Fruit fly (Drosophila melanogaster) whole organism, embryonic: ENCODE results near the gene Ir87a.

Experiments
- Adf1 ChIP-seq: fragments of 200-800 bp; sonication (Bioruptor generic); IDR thresholded peaks from 2 replicates; pipeline ENCODE4 v1.3.6; 2022; ENCODE audit warnings: missing biosample characterization, missing genetic modification characterization
- Bdp1 ChIP-seq: fragments of 200-800 bp; sonication (Bioruptor generic); optimal IDR thresholded peaks from 3 replicates; lab custom pipeline; 2016; ENCODE audit warnings: missing biosample characterization, missing genetic modification characterization
- Bteb2 ChIP-seq: fragments of 200-800 bp; sonication (Bioruptor generic); optimal IDR thresholded peaks from 2 replicates; lab custom pipeline; 2016; ENCODE audit warnings: missing biosample characterization, missing genetic modification characterization
- CG10543 ChIP-seq: fragments of 200-800 bp; sonication (Bioruptor generic); optimal IDR thresholded peaks from 3 replicates; lab custom pipeline; 2017; ENCODE audit warnings: missing biosample characterization, mild to moderate bottlenecking, missing genetic modification characterization, moderate library complexity
- CG17359 ChIP-seq: fragments of 200-800 bp; sonication (Bioruptor generic); optimal IDR thresholded peaks from 3 replicates; lab custom pipeline; 2018; ENCODE audit warnings: missing biosample characterization, mild to moderate bottlenecking, missing genetic modification characterization, moderate library complexity
- CG17829 ChIP-seq: fragments of 200-800 bp; optimal IDR thresholded peaks from 2 replicates; lab custom pipeline; 2019; ENCODE audit warnings: missing biosample characterization, mild to moderate bottlenecking, missing genetic modification characterization, moderate library complexity
- CG18476 ChIP-seq: fragments of 200-800 bp; sonication (Bioruptor generic); optimal IDR thresholded peaks from 2 replicates; lab custom pipeline; 2016; ENCODE audit warnings: missing biosample characterization, mild to moderate bottlenecking, missing genetic modification characterization
- CG18619 ChIP-seq: fragments of 200-800 bp; sonication (Bioruptor generic); optimal IDR thresholded peaks from 3 replicates; lab custom pipeline; 2017; ENCODE audit warnings: missing biosample characterization, mild to moderate bottlenecking, missing genetic modification characterization
- CG2116 ChIP-seq: fragments of 200-800 bp; sonication (Bioruptor generic); optimal IDR thresholded peaks from 3 replicates; lab custom pipeline; 2018; ENCODE audit warnings: missing biosample characterization, mild to moderate bottlenecking, missing genetic modification characterization
- CG2199 ChIP-seq: fragments of 200-800 bp; sonication (Bioruptor generic); IDR thresholded peaks from 3 replicates; pipeline ENCODE4 v1.3.6; 2022; ENCODE audit warnings: missing biosample characterization, missing genetic modification characterization
- CG30403 ChIP-seq: fragments of 200-800 bp; sonication (Bioruptor generic); optimal IDR thresholded peaks from 3 replicates; lab custom pipeline; 2016; ENCODE audit warnings: missing biosample characterization, missing genetic modification characterization
- CG4707 ChIP-seq: fragments of 200-800 bp; sonication (Bioruptor generic); optimal IDR thresholded peaks from 2 replicates; lab custom pipeline; 2018; ENCODE audit warnings: missing biosample characterization, mild to moderate bottlenecking, missing genetic modification characterization, moderate library complexity
- CG6175 ChIP-seq: fragments of 200-800 bp; sonication (Bioruptor generic); IDR thresholded peaks from 3 replicates; pipeline ENCODE4 v1.3.6; 2022; ENCODE audit warnings: missing biosample characterization, missing genetic modification characterization
- CG6791 ChIP-seq: fragments of 200-800 bp; sonication (Bioruptor generic); IDR thresholded peaks from 3 replicates; pipeline ENCODE4 v1.3.6; 2022; ENCODE audit warnings: missing biosample characterization, missing genetic modification characterization; ENCODE audit not compliant: partially characterized antibody
- CG6854 ChIP-seq: fragments of 200-800 bp; sonication (Bioruptor generic); optimal IDR thresholded peaks from 3 replicates; lab custom pipeline; 2017; ENCODE audit warnings: missing biosample characterization, mild to moderate bottlenecking, missing genetic modification characterization
- CG7987 ChIP-seq: fragments of 200-800 bp; sonication (Bioruptor generic); optimal IDR thresholded peaks from 2 replicates; lab custom pipeline; 2018; ENCODE audit warnings: missing biosample characterization, mild to moderate bottlenecking, missing genetic modification characterization, moderate library complexity
- CG8359 ChIP-seq: fragments of 200-800 bp; sonication (Bioruptor generic); optimal IDR thresholded peaks from 2 replicates; lab custom pipeline; 2017; ENCODE audit warnings: missing biosample characterization, mild to moderate bottlenecking, missing genetic modification characterization, borderline replicate concordance
- CG9876 ChIP-seq: fragments of 200-800 bp; sonication (Bioruptor generic); optimal IDR thresholded peaks from 2 replicates; lab custom pipeline; 2016; ENCODE audit warnings: missing biosample characterization, missing genetic modification characterization
- Dll ChIP-seq: fragments of 200-800 bp; sonication (Bioruptor generic); IDR thresholded peaks from 4 replicates; pipeline ENCODE4 v1.3.6; 2022; ENCODE audit warnings: missing biosample characterization, missing genetic modification characterization; ENCODE audit not compliant: partially characterized antibody
- Doc3 ChIP-seq: fragments of 200-800 bp; sonication (Bioruptor generic); IDR thresholded peaks from 3 replicates; pipeline ENCODE4 v1.3.6; 2022; ENCODE audit warnings: missing biosample characterization, missing genetic modification characterization; ENCODE audit not compliant: partially characterized antibody
- Fer1 ChIP-seq: fragments of 200-800 bp; sonication (Bioruptor generic); optimal IDR thresholded peaks from 2 replicates; lab custom pipeline; 2017; ENCODE audit warnings: missing biosample characterization, mild to moderate bottlenecking, missing genetic modification characterization
- Fer3 ChIP-seq: fragments of 200-800 bp; sonication (Bioruptor generic); optimal IDR thresholded peaks from 2 replicates; lab custom pipeline; 2018; ENCODE audit warnings: missing biosample characterization, mild to moderate bottlenecking, missing genetic modification characterization, moderate library complexity
- HLH3B ChIP-seq: fragments of 200-800 bp; sonication (Bioruptor generic); IDR thresholded peaks from 2 replicates; pipeline ENCODE4 v1.3.6; 2022; ENCODE audit warnings: missing biosample characterization, missing genetic modification characterization
- Hr51 ChIP-seq, 2 experiments: fragments of 200-800 bp; sonication (Bioruptor generic); optimal IDR thresholded peaks; 2 replicates in 1 of 2; 3 replicates in 1 of 2; lab custom pipeline; 2016 to 2018; ENCODE audit warnings: missing biosample characterization in 2 of 2, missing genetic modification characterization in 2 of 2, mild to moderate bottlenecking in 1 of 2, moderate library complexity in 1 of 2
- Med ChIP-seq: fragments of 200-800 bp; sonication (Bioruptor generic); peaks from one replicate; lab custom pipeline; 2016; ENCODE audit warnings: missing biosample characterization, missing genetic modification characterization, mild to moderate bottlenecking, inconsistent platforms, moderate library complexity
- Mes4 ChIP-seq: fragments of 200-800 bp; sonication (Bioruptor generic); optimal IDR thresholded peaks from 2 replicates; lab custom pipeline; 2016; ENCODE audit warnings: missing biosample characterization, missing genetic modification characterization
- NFAT ChIP-seq: fragments of 200-800 bp; sonication (Bioruptor generic); IDR thresholded peaks from 2 replicates; pipeline ENCODE4 v1.3.6; 2022; ENCODE audit warnings: missing biosample characterization, missing genetic modification characterization
- PHDP ChIP-seq: fragments of 200-800 bp; sonication (Bioruptor generic); optimal IDR thresholded peaks from 3 replicates; lab custom pipeline; 2018; ENCODE audit warnings: missing biosample characterization, mild to moderate bottlenecking, missing genetic modification characterization, moderate library complexity
- Ssrp ChIP-seq: fragments of 200-800 bp; sonication (Bioruptor generic); optimal IDR thresholded peaks from 2 replicates; lab custom pipeline; 2018; ENCODE audit warnings: missing biosample characterization, mild to moderate bottlenecking, missing genetic modification characterization, moderate library complexity
- Trl ChIP-seq, 3 experiments: fragments of >200 bp in 2 of 3; fragments of 200-800 bp in 1 of 3; sonication (Bioruptor generic) in 1 of 3; optimal IDR thresholded peaks; 2 replicates in 1 of 3; 3 replicates in 2 of 3; lab custom pipeline; 2016 to 2017; ENCODE audit warnings: missing biosample characterization in 1 of 3, missing genetic modification characterization in 1 of 3
- br ChIP-seq: fragments of >200 bp; optimal IDR thresholded peaks from 2 replicates; lab custom pipeline; 2017
- cg ChIP-seq: fragments of 200-800 bp; sonication (Bioruptor generic); optimal IDR thresholded peaks from 3 replicates; lab custom pipeline; 2019; ENCODE audit warnings: missing biosample characterization, mild to moderate bottlenecking, missing genetic modification characterization, moderate library complexity
- croc ChIP-seq: fragments of 200-800 bp; sonication (Bioruptor generic); conservative IDR thresholded peaks from 3 replicates; pipeline ENCODE4 v1.3.6; 2022; ENCODE audit warnings: missing biosample characterization, missing genetic modification characterization
- dimm ChIP-seq: fragments of 200-800 bp; sonication (Bioruptor generic); IDR thresholded peaks from 2 replicates; pipeline ENCODE4 v1.3.6; 2022; ENCODE audit warnings: missing biosample characterization, missing genetic modification characterization
- dpn ChIP-seq, 2 experiments: fragments of 200-800 bp; sonication (Bioruptor generic); optimal IDR thresholded peaks; 3 replicates each; lab custom pipeline; 2016; ENCODE audit warnings: missing biosample characterization in 2 of 2, missing genetic modification characterization in 2 of 2
- eyg ChIP-seq: fragments of 200-800 bp; sonication (Bioruptor generic); optimal IDR thresholded peaks from 3 replicates; lab custom pipeline; 2016; ENCODE audit warnings: missing biosample characterization, missing genetic modification characterization
- fu2 ChIP-seq: fragments of 200-800 bp; sonication (Bioruptor generic); optimal IDR thresholded peaks from 2 replicates; lab custom pipeline; 2016; ENCODE audit warnings: missing biosample characterization, missing genetic modification characterization
- hb ChIP-seq: fragments of 200-800 bp; sonication (Bioruptor generic); IDR thresholded peaks from 3 replicates; pipeline ENCODE4 v1.3.6; 2022; ENCODE audit warnings: missing biosample characterization, missing genetic modification characterization; ENCODE audit not compliant: partially characterized antibody
- inv ChIP-seq: fragments of 200-800 bp; sonication (Bioruptor generic); IDR thresholded peaks from 2 replicates; pipeline ENCODE4 v1.3.6; 2022; ENCODE audit warnings: missing biosample characterization, missing genetic modification characterization; ENCODE audit not compliant: partially characterized antibody
- mirr ChIP-seq: fragments of 200-800 bp; sonication (Bioruptor generic); optimal IDR thresholded peaks from 3 replicates; lab custom pipeline; 2018; ENCODE audit warnings: missing biosample characterization, mild to moderate bottlenecking, missing genetic modification characterization
- psq ChIP-seq: fragments of 200-800 bp; sonication (Bioruptor generic); optimal IDR thresholded peaks from 2 replicates; lab custom pipeline; 2017; ENCODE audit warnings: missing biosample characterization, missing genetic modification characterization
- rib ChIP-seq: fragments of 200-800 bp; sonication (Bioruptor generic); IDR thresholded peaks from 2 replicates; pipeline ENCODE4 v1.3.6; 2022; ENCODE audit warnings: missing biosample characterization, missing genetic modification characterization
- row ChIP-seq: fragments of 200-800 bp; sonication (Bioruptor generic); IDR thresholded peaks from 3 replicates; pipeline ENCODE4 v1.3.6; 2022; ENCODE audit warnings: missing biosample characterization, missing genetic modification characterization
- run ChIP-seq: fragments of 200-800 bp; sonication (Bioruptor generic); optimal IDR thresholded peaks from 3 replicates; lab custom pipeline; 2018; ENCODE audit warnings: missing biosample characterization, mild to moderate bottlenecking, missing genetic modification characterization
- sisA ChIP-seq: fragments of 200-800 bp; sonication (Bioruptor generic); IDR thresholded peaks from 2 replicates; pipeline ENCODE4 v1.3.6; 2022; ENCODE audit warnings: missing biosample characterization, missing genetic modification characterization
- slbo ChIP-seq: fragments of 200-800 bp; sonication (Bioruptor generic); IDR thresholded peaks from 2 replicates; pipeline ENCODE4 v1.3.6; 2022; ENCODE audit warnings: missing biosample characterization, missing genetic modification characterization
- tio ChIP-seq: fragments of 200-800 bp; sonication (Bioruptor generic); optimal IDR thresholded peaks from 2 replicates; lab custom pipeline; 2017; ENCODE audit warnings: missing biosample characterization, missing genetic modification characterization, inconsistent platforms
- tll ChIP-seq, 2 experiments: fragments of 200-800 bp in 1 of 2; fragments of >200 bp in 1 of 2; sonication (Bioruptor generic) in 1 of 2; optimal IDR thresholded peaks; 2 replicates each; lab custom pipeline; 2017 to 2019; ENCODE audit warnings: missing biosample characterization in 2 of 2, missing genetic modification characterization in 2 of 2, mild to moderate bottlenecking in 1 of 2, moderate library complexity in 1 of 2
- vfl ChIP-seq: fragments of 200-800 bp; sonication (Bioruptor generic); optimal IDR thresholded peaks from 2 replicates; lab custom pipeline; 2016; ENCODE audit warnings: missing biosample characterization, missing genetic modification characterization
- zfh1 ChIP-seq: fragments of 200-800 bp; sonication (Bioruptor generic); IDR thresholded peaks from 3 replicates; pipeline ENCODE4 v1.3.6; 2022; ENCODE audit warnings: missing biosample characterization, missing genetic modification characterization

Gene Ir87a

dm6 chr3R:13382656-13383142 is 37.4 kb upstream of the Ir87a start (continued):
- no peak for TF ChIP-seq zfh1
- TF ChIP-seq Adf1 = peak; percentile 34
- peak; percentile 95 for TF ChIP-seq cg (GFP tag; lab: Kevin White, UChicago)
- no peak for TF ChIP-seq Mes4 (GFP tag; lab: Kevin White, UChicago)
- TF ChIP-seq HLH3B (GFP tag; lab: Robert Waterston, UW) = no peak
- peak; percentile 1 for TF ChIP-seq CG7987
- peak; percentile 51 for TF ChIP-seq eyg (GFP tag; lab: Kevin White, UChicago)
- no peak for TF ChIP-seq CG4707 (GFP tag; lab: Kevin White, UChicago)
- no peak for TF ChIP-seq CG2199 (GFP tag; lab: Robert Waterston, UW)
- TF ChIP-seq Doc3 (GFP tag; lab: Robert Waterston, UW) = no peak
- TF ChIP-seq CG8359 = no peak
- TF ChIP-seq CG6175 (GFP tag; lab: Robert Waterston, UW) = no peak
- TF ChIP-seq CG17359 = no peak
- TF ChIP-seq croc (GFP tag; lab: Robert Waterston, UW) = no peak
- peak; percentile 69; the same call in 1 of the 2 replicates for TF ChIP-seq rib (GFP tag; lab: Robert Waterston, UW)
- peak; percentile 7 for TF ChIP-seq CG6854 (GFP tag; lab: Kevin White, UChicago)
- peak; percentile 33; the same call in 1 of the 3 replicates for TF ChIP-seq row (GFP tag; lab: Robert Waterston, UW)
- no peak for TF ChIP-seq sisA
- TF ChIP-seq CG30403 = peak; percentile 16
- peak; percentile 29 for TF ChIP-seq Fer1 (GFP tag; lab: Kevin White, UChicago)
- TF ChIP-seq CG6791 (GFP tag; lab: Robert Waterston, UW) = 0 out of 3 replicates have a peak, but pooled peaks have one; percentile 13
- no peak for TF ChIP-seq hb (GFP tag; lab: Robert Waterston, UW)
- TF ChIP-seq CG18476 (GFP tag; lab: Kevin White, UChicago) = no peak
- peak; percentile 43 to 62 for TF ChIP-seq Trl (optimal IDR thresholded peaks at IDR 0.05; lab: Kevin White, UChicago)
- TF ChIP-seq Trl (GFP tag; optimal IDR thresholded peaks at IDR 0.05; lab: Kevin White, UChicago) = no peak
- peak; percentile 43 for TF ChIP-seq PHDP (tag; lab: Kevin White, UChicago)
- no peak for TF ChIP-seq Ssrp (tag; lab: Kevin White, UChicago)
- no peak for TF ChIP-seq Hr51 (GFP tag; optimal IDR thresholded peaks at IDR 0.05; lab: Kevin White, UChicago)
- peak; percentile 5 for TF ChIP-seq fu2 (GFP tag; lab: Kevin White, UChicago)
- peak; percentile 58 for TF ChIP-seq slbo (GFP tag; lab: Robert Waterston, UW)
- no peak for TF ChIP-seq Bdp1 (GFP tag; lab: Kevin White, UChicago)
- no peak for TF ChIP-seq CG2116
- peak in 1 of 2 experiments; percentile 22 for TF ChIP-seq dpn (GFP tag; optimal IDR thresholded peaks at IDR 0.05; lab: Kevin White, UChicago)
- peak; percentile 16 for TF ChIP-seq CG18619 (GFP tag; lab: Kevin White, UChicago)
- no peak for TF ChIP-seq tll (GFP tag; optimal IDR thresholded peaks at IDR 0.05; lab: Kevin White, UChicago)
- peak; percentile 5 for TF ChIP-seq Fer3 (tag; lab: Kevin White, UChicago)
- TF ChIP-seq inv (GFP tag; lab: Robert Waterston, UW) = no peak
- TF ChIP-seq dimm (GFP tag; lab: Robert Waterston, UW) = no peak
- no peak for TF ChIP-seq run (tag; lab: Kevin White, UChicago)
- 0 out of 4 replicates have a peak, but pooled peaks have one; percentile 24 for TF ChIP-seq Dll (GFP tag; lab: Robert Waterston, UW)
- TF ChIP-seq vfl (GFP tag; lab: Kevin White, UChicago) = no peak
- TF ChIP-seq br = no peak
- peak; percentile 8 for TF ChIP-seq CG17829 (tag; lab: Kevin White, UChicago)
- no peak for TF ChIP-seq CG9876 (GFP tag; lab: Kevin White, UChicago)
- peak; percentile 34; the same call in 1 of the 2 replicates for TF ChIP-seq NFAT (GFP tag; lab: Robert Waterston, UW)
- peak; percentile 98 for TF ChIP-seq psq (GFP tag; lab: Kevin White, UChicago)
- no peak for TF ChIP-seq tio
- TF ChIP-seq Bteb2 = peak; percentile 7
- no peak for TF ChIP-seq mirr (GFP tag; lab: Kevin White, UChicago)
- peak; percentile 24 for TF ChIP-seq CG10543 (GFP tag; lab: Kevin White, UChicago)
- TF ChIP-seq Med (GFP tag; lab: Kevin White, UChicago) = peak; percentile 92
